Fruit fly (Drosophila melanogaster) whole organism, embryonic: ENCODE results near the gene CG14659.
A peak's percentile ranks its signal among the peaks of the same experiment; 100 is the strongest.

Source experiments
- CG10462 ChIP-seq: fragments of 200-800 bp; sonication (Bioruptor generic); optimal IDR thresholded peaks from 2 replicates; lab custom pipeline; 2016; ENCODE audit warnings: missing biosample characterization, missing genetic modification characterization
- CG11247 ChIP-seq: fragments of 200-800 bp; sonication (Bioruptor generic); IDR thresholded peaks from 2 replicates; pipeline ENCODE4 v1.3.6; 2022; ENCODE audit warnings: missing biosample characterization, missing genetic modification characterization
- CG11696 ChIP-seq: fragments of 200-800 bp; sonication (Bioruptor generic); IDR thresholded peaks from 2 replicates; pipeline ENCODE4 v1.3.6; 2022; ENCODE audit warnings: missing biosample characterization, missing genetic modification characterization
- CG12236 ChIP-seq: fragments of 200-800 bp; sonication (Bioruptor generic); optimal IDR thresholded peaks from 2 replicates; lab custom pipeline; 2016; ENCODE audit warnings: missing biosample characterization, missing genetic modification characterization
- CG15514 ChIP-seq: fragments of 200-800 bp; sonication (Bioruptor generic); optimal IDR thresholded peaks from 3 replicates; lab custom pipeline; 2017; ENCODE audit warnings: missing biosample characterization, missing genetic modification characterization, mild to moderate bottlenecking, moderate library complexity, missing genetic modification reagents
- CG1602 ChIP-seq: fragments of 200-800 bp; sonication (Bioruptor generic); optimal IDR thresholded peaks from 3 replicates; lab custom pipeline; 2016; ENCODE audit warnings: missing biosample characterization, missing genetic modification characterization
- CG17385 ChIP-seq: fragments of 200-800 bp; sonication (Bioruptor generic); optimal IDR thresholded peaks from 3 replicates; lab custom pipeline; 2018; ENCODE audit warnings: missing biosample characterization, mild to moderate bottlenecking, missing genetic modification characterization
- CG18262 ChIP-seq: fragments of 200-800 bp; optimal IDR thresholded peaks from 3 replicates; lab custom pipeline; 2019; ENCODE audit warnings: missing biosample characterization, mild to moderate bottlenecking, missing genetic modification characterization, moderate library complexity
- CG2129 ChIP-seq: fragments of 200-800 bp; sonication (Bioruptor generic); IDR thresholded peaks from 2 replicates; pipeline ENCODE4 v1.3.6; 2022; ENCODE audit warnings: missing biosample characterization, missing genetic modification characterization; ENCODE audit not compliant: partially characterized antibody
- CG2199 ChIP-seq: fragments of 200-800 bp; sonication (Bioruptor generic); IDR thresholded peaks from 3 replicates; pipeline ENCODE4 v1.3.6; 2022; ENCODE audit warnings: missing biosample characterization, missing genetic modification characterization
- CG3065 ChIP-seq: fragments of 200-800 bp; sonication (Bioruptor generic); optimal IDR thresholded peaks from 2 replicates; lab custom pipeline; 2016; ENCODE audit warnings: missing biosample characterization, missing genetic modification characterization
- CG31224 ChIP-seq: fragments of 200-800 bp; sonication (Bioruptor generic); IDR thresholded peaks from 2 replicates; pipeline ENCODE4 v1.3.6; 2022; ENCODE audit warnings: missing biosample characterization, missing genetic modification characterization
- CG31388 ChIP-seq: fragments of 200-800 bp; sonication (Bioruptor generic); optimal IDR thresholded peaks from 2 replicates; lab custom pipeline; 2016; ENCODE audit warnings: missing biosample characterization, missing genetic modification characterization
- CG4404 ChIP-seq: fragments of 200-800 bp; sonication (Bioruptor generic); IDR thresholded peaks from 2 replicates; pipeline ENCODE4 v1.3.6; 2022; ENCODE audit warnings: missing biosample characterization, missing genetic modification characterization
- CG4820 ChIP-seq: fragments of 200-800 bp; sonication (Bioruptor generic); optimal IDR thresholded peaks from 3 replicates; lab custom pipeline; 2016; ENCODE audit warnings: missing biosample characterization, missing genetic modification characterization
- CG5180 ChIP-seq: fragments of 200-800 bp; sonication (Bioruptor generic); optimal IDR thresholded peaks from 3 replicates; lab custom pipeline; 2017; ENCODE audit warnings: missing biosample characterization, missing genetic modification characterization, mild to moderate bottlenecking, moderate library complexity, missing genetic modification reagents
- CG6654 ChIP-seq: fragments of 200-800 bp; sonication (Bioruptor generic); optimal IDR thresholded peaks from 2 replicates; lab custom pipeline; 2017; ENCODE audit warnings: missing biosample characterization, mild to moderate bottlenecking, missing genetic modification characterization
- CG7357 ChIP-seq: fragments of 200-800 bp; sonication (Bioruptor generic); IDR thresholded peaks from 3 replicates; pipeline ENCODE4 v1.3.6; 2022; ENCODE audit warnings: missing biosample characterization, missing genetic modification characterization
- CG7556 ChIP-seq: fragments of 200-800 bp; sonication (Bioruptor generic); optimal IDR thresholded peaks from 2 replicates; lab custom pipeline; 2017; ENCODE audit warnings: missing biosample characterization, mild to moderate bottlenecking, missing genetic modification characterization
- CG7786 ChIP-seq: fragments of 200-800 bp; sonication (Bioruptor generic); optimal IDR thresholded peaks from 2 replicates; lab custom pipeline; 2016; ENCODE audit warnings: missing biosample characterization, missing genetic modification characterization
- D ChIP-seq, 2 experiments: fragments of 200-800 bp in 1 of 2; fragments of >200 bp in 1 of 2; sonication (Bioruptor generic) in 1 of 2; optimal IDR thresholded peaks; 2 replicates in 1 of 2; 3 replicates in 1 of 2; lab custom pipeline; 2017; ENCODE audit warnings: mild to moderate bottlenecking in 1 of 2, missing biosample characterization in 1 of 2, missing genetic modification characterization in 1 of 2, missing genetic modification reagents in 1 of 2
- Doc3 ChIP-seq: fragments of 200-800 bp; sonication (Bioruptor generic); IDR thresholded peaks from 3 replicates; pipeline ENCODE4 v1.3.6; 2022; ENCODE audit warnings: missing biosample characterization, missing genetic modification characterization; ENCODE audit not compliant: partially characterized antibody
- Dp ChIP-seq: fragments of 200-800 bp; sonication (Bioruptor generic); optimal IDR thresholded peaks from 2 replicates; lab custom pipeline; 2018; ENCODE audit warnings: missing biosample characterization, mild to moderate bottlenecking, missing genetic modification characterization, moderate library complexity
- Elba2 ChIP-seq: fragments of 200-800 bp; sonication (Bioruptor generic); optimal IDR thresholded peaks from 3 replicates; lab custom pipeline; 2016; ENCODE audit warnings: missing biosample characterization, missing genetic modification characterization
- Hmr ChIP-seq: fragments of 200-800 bp; sonication (Bioruptor generic); optimal IDR thresholded peaks from 3 replicates; lab custom pipeline; 2017; ENCODE audit warnings: mild to moderate bottlenecking, missing biosample characterization, missing genetic modification reagents, missing genetic modification characterization
- Hr51 ChIP-seq, 2 experiments: fragments of 200-800 bp; sonication (Bioruptor generic); optimal IDR thresholded peaks; 2 replicates in 1 of 2; 3 replicates in 1 of 2; lab custom pipeline; 2016 to 2018; ENCODE audit warnings: missing biosample characterization in 2 of 2, missing genetic modification characterization in 2 of 2, mild to moderate bottlenecking in 1 of 2, moderate library complexity in 1 of 2
- Lhr ChIP-seq: fragments of 200-800 bp; sonication (Bioruptor generic); optimal IDR thresholded peaks from 3 replicates; lab custom pipeline; 2017; ENCODE audit warnings: mild to moderate bottlenecking, missing biosample characterization, missing genetic modification reagents, missing genetic modification characterization
- NfI ChIP-seq: fragments of 200-800 bp; sonication (Bioruptor generic); optimal IDR thresholded peaks from 3 replicates; lab custom pipeline; 2018; ENCODE audit warnings: missing biosample characterization, mild to moderate bottlenecking, missing genetic modification characterization, moderate library complexity
- Ptx1 ChIP-seq: fragments of 200-800 bp; sonication (Bioruptor generic); IDR thresholded peaks from 2 replicates; pipeline ENCODE4 v1.3.6; 2022; ENCODE audit warnings: missing biosample characterization, missing genetic modification characterization
- ab ChIP-seq: fragments of 200-800 bp; sonication (Bioruptor generic); optimal IDR thresholded peaks from 2 replicates; lab custom pipeline; 2016; ENCODE audit warnings: missing biosample characterization, missing genetic modification characterization
- br ChIP-seq: fragments of >200 bp; optimal IDR thresholded peaks from 2 replicates; lab custom pipeline; 2017
- cad ChIP-seq: fragments of >200 bp; optimal IDR thresholded peaks from 2 replicates; lab custom pipeline; 2017; ENCODE audit warnings: missing biosample characterization, missing genetic modification characterization
- ci ChIP-seq: fragments of 200-800 bp; sonication (Bioruptor generic); IDR thresholded peaks from 3 replicates; pipeline ENCODE4 v1.3.6; 2022; ENCODE audit warnings: missing biosample characterization, missing genetic modification characterization
- crc ChIP-seq: fragments of 200-800 bp; sonication (Bioruptor generic); optimal IDR thresholded peaks from 2 replicates; lab custom pipeline; 2016; ENCODE audit warnings: missing biosample characterization, missing genetic modification characterization
- croc ChIP-seq: fragments of 200-800 bp; sonication (Bioruptor generic); conservative IDR thresholded peaks from 3 replicates; pipeline ENCODE4 v1.3.6; 2022; ENCODE audit warnings: missing biosample characterization, missing genetic modification characterization
- dan ChIP-seq: fragments of 200-800 bp; sonication (Bioruptor generic); IDR thresholded peaks from 2 replicates; pipeline ENCODE4 v1.3.6; 2022; ENCODE audit warnings: missing biosample characterization, missing genetic modification characterization
- ewg ChIP-seq: fragments of 200-800 bp; sonication (Bioruptor generic); optimal IDR thresholded peaks from 3 replicates; lab custom pipeline; 2017; ENCODE audit warnings: mild to moderate bottlenecking, missing biosample characterization, missing genetic modification reagents, missing genetic modification characterization
- gcm ChIP-seq: fragments of 200-800 bp; sonication (Bioruptor generic); optimal IDR thresholded peaks from 2 replicates; lab custom pipeline; 2019; ENCODE audit warnings: missing biosample characterization, mild to moderate bottlenecking, missing genetic modification characterization, moderate library complexity
- grn ChIP-seq: fragments of 200-800 bp; sonication (Bioruptor generic); optimal IDR thresholded peaks from 3 replicates; lab custom pipeline; 2017; ENCODE audit warnings: missing biosample characterization, missing genetic modification characterization
- ham ChIP-seq: fragments of 200-800 bp; sonication (Bioruptor generic); IDR thresholded peaks from 2 replicates; pipeline ENCODE4 v1.3.6; 2022; ENCODE audit warnings: missing biosample characterization, missing genetic modification characterization
- hth ChIP-seq: fragments of >200 bp; optimal IDR thresholded peaks from 2 replicates; lab custom pipeline; 2017; ENCODE audit warnings: inconsistent platforms
- jumu ChIP-seq: fragments of 200-800 bp; sonication (Bioruptor generic); optimal IDR thresholded peaks from 3 replicates; lab custom pipeline; 2016; ENCODE audit warnings: missing biosample characterization, missing genetic modification characterization
- kay ChIP-seq: fragments of 200-800 bp; sonication (Bioruptor generic); optimal IDR thresholded peaks from 2 replicates; lab custom pipeline; 2016; ENCODE audit warnings: missing biosample characterization, missing genetic modification characterization
- mam ChIP-seq: fragments of 200-800 bp; sonication (Bioruptor generic); optimal IDR thresholded peaks from 3 replicates; lab custom pipeline; 2016; ENCODE audit warnings: missing biosample characterization, missing genetic modification characterization
- nau ChIP-seq: fragments of 200-800 bp; sonication (Bioruptor generic); optimal IDR thresholded peaks from 3 replicates; lab custom pipeline; 2017; ENCODE audit warnings: missing biosample characterization, mild to moderate bottlenecking, missing genetic modification characterization, missing genetic modification reagents
- pan ChIP-seq, 4 experiments: fragments of >200 bp in 3 of 4; fragments of 200-800 bp in 1 of 4; sonication (Bioruptor generic) in 1 of 4; optimal IDR thresholded peaks in 3 of 4; IDR thresholded peaks in 1 of 4; 2 replicates each; pipeline versions ENCODE4 v1.3.6 to Lab custom; 2017 to 2022; ENCODE audit warnings: missing biosample characterization in 2 of 4, missing genetic modification characterization in 2 of 4, mixed read lengths in 1 of 4
- pfk ChIP-seq: fragments of 200-800 bp; sonication (Bioruptor generic); optimal IDR thresholded peaks from 2 replicates; lab custom pipeline; 2018; ENCODE audit warnings: missing biosample characterization, mild to moderate bottlenecking, missing genetic modification characterization, moderate library complexity
- run ChIP-seq: fragments of 200-800 bp; sonication (Bioruptor generic); optimal IDR thresholded peaks from 3 replicates; lab custom pipeline; 2018; ENCODE audit warnings: missing biosample characterization, mild to moderate bottlenecking, missing genetic modification characterization
- sens ChIP-seq: fragments of 200-800 bp; sonication (Bioruptor generic); peaks from one replicate; lab custom pipeline; 2016; ENCODE audit warnings: missing biosample characterization, missing genetic modification characterization
- seq ChIP-seq: fragments of 200-800 bp; sonication (Bioruptor generic); IDR thresholded peaks from 2 replicates; pipeline ENCODE4 v1.3.6; 2022; ENCODE audit warnings: missing biosample characterization, missing genetic modification characterization
- sug ChIP-seq: fragments of 200-800 bp; optimal IDR thresholded peaks from 2 replicates; lab custom pipeline; 2019; ENCODE audit warnings: missing biosample characterization, mild to moderate bottlenecking, missing genetic modification characterization, moderate library complexity

Gene CG14659

dm6 chr3R:4852373-4852860, 21.3 kb upstream of the CG14659 start, which contains the start of gene opa (continued):
- peak; percentile 96 for TF ChIP-seq ewg
- peak; percentile 26 for TF ChIP-seq sens (GFP tag; lab: Kevin White, UChicago)
- peak; percentile 86 for TF ChIP-seq seq (GFP tag; lab: Robert Waterston, UW)
- TF ChIP-seq pfk (GFP tag; lab: Kevin White, UChicago): no peak
- peak; percentile 48 for TF ChIP-seq gcm (GFP tag; lab: Kevin White, UChicago)
- TF ChIP-seq pan (optimal IDR thresholded peaks at IDR 0.05; lab: Kevin White, UChicago): no peak
- TF ChIP-seq pan (GFP tag; optimal IDR thresholded peaks at IDR 0.05 in 1 of 2, IDR thresholded peaks at IDR 0.05 in 1 of 2): no peak
- no peak for TF ChIP-seq CG4404 (GFP tag; lab: Robert Waterston, UW)
- no peak for TF ChIP-seq CG11696 (GFP tag; lab: Robert Waterston, UW)
- no peak for TF ChIP-seq CG6654
- TF ChIP-seq D (optimal IDR thresholded peaks at IDR 0.05; lab: Kevin White, UChicago): peak; percentile 95
- TF ChIP-seq D (GFP tag; optimal IDR thresholded peaks at IDR 0.05; lab: Kevin White, UChicago): no peak
- TF ChIP-seq mam (GFP tag; lab: Kevin White, UChicago): no peak
- no peak for TF ChIP-seq CG1602 (GFP tag; lab: Kevin White, UChicago)
- no peak for TF ChIP-seq CG3065 (GFP tag; lab: Kevin White, UChicago)
- no peak for TF ChIP-seq CG7786
- TF ChIP-seq Ptx1 (GFP tag; lab: Robert Waterston, UW): no peak
- TF ChIP-seq br (lab: Kevin White, UChicago): no peak
- no peak for TF ChIP-seq CG4820 (GFP tag; lab: Kevin White, UChicago)
- TF ChIP-seq CG10462 (GFP tag; lab: Kevin White, UChicago): no peak
- TF ChIP-seq CG17385 (GFP tag; lab: Kevin White, UChicago): no peak
- TF ChIP-seq jumu (GFP tag; lab: Kevin White, UChicago): no peak
- no peak for TF ChIP-seq croc
- no peak for TF ChIP-seq CG15514 (GFP tag; lab: Kevin White, UChicago)
- TF ChIP-seq CG2129 (GFP tag; lab: Robert Waterston, UW): no peak
- TF ChIP-seq Dp: no peak
- TF ChIP-seq cad (GFP tag; lab: Kevin White, UChicago): no peak
- TF ChIP-seq dan: no peak
- TF ChIP-seq Hr51 (GFP tag; optimal IDR thresholded peaks at IDR 0.05; lab: Kevin White, UChicago): no peak
- TF ChIP-seq Doc3 (GFP tag; lab: Robert Waterston, UW): no peak
- no peak for TF ChIP-seq sug (tag; lab: Kevin White, UChicago)
- no peak for TF ChIP-seq CG7556 (GFP tag; lab: Kevin White, UChicago)
- no peak for TF ChIP-seq Lhr (GFP tag; lab: Kevin White, UChicago)
- no peak for TF ChIP-seq nau (GFP tag; lab: Kevin White, UChicago)
- TF ChIP-seq CG18262 (tag; lab: Kevin White, UChicago): no peak
- TF ChIP-seq kay (GFP tag; lab: Kevin White, UChicago): no peak
- TF ChIP-seq ci (GFP tag; lab: Robert Waterston, UW): 0 out of 3 replicates have a peak, but pooled peaks have one; percentile 44
- no peak for TF ChIP-seq CG7357 (GFP tag; lab: Robert Waterston, UW)
- no peak for TF ChIP-seq crc (GFP tag; lab: Kevin White, UChicago)
- no peak for TF ChIP-seq run (tag; lab: Kevin White, UChicago)
- no peak for TF ChIP-seq hth (lab: Kevin White, UChicago)
- no peak for TF ChIP-seq ham (GFP tag; lab: Robert Waterston, UW)
- no peak for TF ChIP-seq CG31388 (GFP tag; lab: Kevin White, UChicago)
- no peak for TF ChIP-seq Hmr
- TF ChIP-seq CG5180 (GFP tag; lab: Kevin White, UChicago): no peak
- TF ChIP-seq NfI: no peak
- no peak for TF ChIP-seq grn (GFP tag; lab: Kevin White, UChicago)
- no peak for TF ChIP-seq CG12236 (GFP tag; lab: Kevin White, UChicago)
- peak; percentile 49; the same call in 1 of the 3 replicates for TF ChIP-seq CG2199 (GFP tag; lab: Robert Waterston, UW)
- no peak for TF ChIP-seq CG11247
- peak; percentile 93 for TF ChIP-seq Elba2
- no peak for TF ChIP-seq CG31224
- TF ChIP-seq ab (GFP tag; lab: Kevin White, UChicago): no peak
